Worm (Caenorhabditis elegans): Measurements from ENCODE around the gene Y41C4A.22.

- no peak for TF ChIP-seq nhr-237 (tag; optimal IDR thresholded peaks at IDR 0.05)
- no peak for TF ChIP-seq lsy-2 (tag; optimal IDR thresholded peaks at IDR 0.05)
- TF ChIP-seq unc-62 (GFP tag; optimal IDR thresholded peaks at IDR 0.05) = no peak
- TF ChIP-seq pha-4 (tag; optimal IDR thresholded peaks at IDR 0.05) = no peak
- TF ChIP-seq blmp-1 (tag; optimal IDR thresholded peaks at IDR 0.05) = no peak
- no peak for TF ChIP-seq elt-1 (tag; optimal IDR thresholded peaks at IDR 0.05; ENCODE audit: borderline replicate concordance, insufficient read depth)
- no peak for TF ChIP-seq sem-2 (GFP tag; optimal IDR thresholded peaks at IDR 0.05)
- no peak for TF ChIP-seq mls-2 (tag; optimal IDR thresholded peaks at IDR 0.05)
- no peak for TF ChIP-seq ztf-11 (tag; optimal IDR thresholded peaks at IDR 0.05)
- no peak for TF ChIP-seq elt-3 (tag; optimal IDR thresholded peaks at IDR 0.05)
- no peak for TF ChIP-seq nhr-76 (tag; optimal IDR thresholded peaks at IDR 0.05)
These were observed 43.6 kb upstream of the Y41C4A.22 start for ce11 chrIII:11651430-11651829.

Data from whole organism, mixed stage, embryonic.